Worm (Caenorhabditis elegans) whole organism, young adult: ENCODE results near the gene lmtr-2.

Experiments used
- B0336.3 ChIP-seq: fragments of 200-800 bp; sonication (Bioruptor generic); IDR thresholded peaks from 2 replicates; pipeline ENCODE4 v1.3.6; 2022; ENCODE audit warnings: missing genetic modification characterization, missing compliant biosample characterization
- F10E7.11 ChIP-seq: sonication (generic microtip); optimal IDR thresholded peaks from 2 replicates; lab custom pipeline; 2017; ENCODE audit warnings: mild to moderate bottlenecking, missing genetic modification characterization, moderate library complexity, missing compliant biosample characterization
- F22D6.2 ChIP-seq: sonication (generic microtip); optimal IDR thresholded peaks from 2 replicates; lab custom pipeline; 2016; ENCODE audit warnings: mild to moderate bottlenecking, missing genetic modification characterization, missing compliant biosample characterization
- F33H1.4 ChIP-seq: fragments of 200-800 bp; sonication (Bioruptor generic); IDR thresholded peaks from 2 replicates; pipeline ENCODE4 v1.3.6; 2022; ENCODE audit warnings: missing genetic modification reagents, missing genetic modification characterization, missing compliant biosample characterization
- F49E8.2 ChIP-seq: sonication (generic microtip); optimal IDR thresholded peaks from 3 replicates; lab custom pipeline; 2017; ENCODE audit warnings: missing genetic modification characterization, mild to moderate bottlenecking, missing compliant biosample characterization, antibody characterized with exemption, moderate library complexity; ENCODE audit not compliant: insufficient read depth
- K12H6.12 ChIP-seq: fragments of 200-800 bp; sonication (Bioruptor generic); optimal IDR thresholded peaks from 2 replicates; lab custom pipeline; 2018; ENCODE audit warnings: mild to moderate bottlenecking, missing genetic modification characterization, missing compliant biosample characterization
- Y53F4B.3 ChIP-seq: fragments of 200-800 bp; sonication (Bioruptor generic); IDR thresholded peaks from 2 replicates; pipeline ENCODE4 v1.3.6; 2022; ENCODE audit warnings: missing genetic modification reagents, missing genetic modification characterization, missing compliant biosample characterization
- Y53G8AR.9 ChIP-seq: fragments of 200-800 bp; sonication (Bioruptor generic); conservative IDR thresholded peaks from 2 replicates; pipeline ENCODE4 v1.3.6; 2022; ENCODE audit warnings: missing genetic modification reagents, missing genetic modification characterization, missing compliant biosample characterization
- Y56A3A.18 ChIP-seq: fragments of 200-800 bp; sonication (Bioruptor generic); IDR thresholded peaks from 2 replicates; pipeline ENCODE4 v1.3.6; 2022; ENCODE audit warnings: missing genetic modification reagents, missing genetic modification characterization, missing compliant biosample characterization
- akir-1 ChIP-seq: fragments of 200-800 bp; sonication (Bioruptor generic); optimal IDR thresholded peaks from 2 replicates; lab custom pipeline; 2018; ENCODE audit warnings: mild to moderate bottlenecking, missing genetic modification characterization, moderate library complexity, missing compliant biosample characterization
- ama-1 ChIP-seq, 3 experiments: fragments of 150-350 bp in 1 of 3; sonication (generic microtip) in 2 of 3; optimal IDR thresholded peaks; 2 replicates each; lab custom pipeline; 2014 to 2018; ENCODE audit warnings: missing biosample characterization in 2 of 3, missing genetic modification characterization in 2 of 3, missing genetic modification reagents in 2 of 3
- attf-5 ChIP-seq: fragments of 200-800 bp; sonication (Bioruptor generic); optimal IDR thresholded peaks from 2 replicates; lab custom pipeline; 2018; ENCODE audit warnings: mild to moderate bottlenecking, missing genetic modification characterization, missing compliant biosample characterization
- bed-1 ChIP-seq: fragments of 200-800 bp; sonication (Bioruptor generic); IDR thresholded peaks from 2 replicates; pipeline ENCODE4 v1.3.6; 2022; ENCODE audit warnings: missing genetic modification reagents, missing genetic modification characterization, missing compliant biosample characterization
- ccch-3 ChIP-seq: fragments of 200-800 bp; sonication (Bioruptor generic); optimal IDR thresholded peaks from 2 replicates; lab custom pipeline; 2018; ENCODE audit warnings: mild to moderate bottlenecking, missing genetic modification characterization, missing compliant biosample characterization
- cebp-1 ChIP-seq, 2 experiments: fragments of 200-800 bp in 1 of 2; sonication (Bioruptor generic) in 1 of 2; sonication (generic microtip) in 1 of 2; IDR thresholded peaks in 1 of 2; optimal IDR thresholded peaks in 1 of 2; 2 replicates each; pipeline versions ENCODE4 v1.3.6 to Lab custom; 2017 to 2022; ENCODE audit warnings: missing compliant biosample characterization in 2 of 2, missing genetic modification characterization in 2 of 2, mild to moderate bottlenecking in 1 of 2, missing genetic modification reagents in 1 of 2, moderate library complexity in 1 of 2
- ceh-27 ChIP-seq: fragments of 200-800 bp; sonication (Bioruptor generic); optimal IDR thresholded peaks from 2 replicates; lab custom pipeline; 2018; ENCODE audit warnings: mild to moderate bottlenecking, missing genetic modification characterization, moderate library complexity, missing compliant biosample characterization
- ceh-40 ChIP-seq: fragments of 200-800 bp; sonication (Bioruptor generic); IDR thresholded peaks from 2 replicates; pipeline ENCODE4 v1.3.6; 2022; ENCODE audit warnings: missing genetic modification characterization, missing compliant biosample characterization
- ceh-91 ChIP-seq: fragments of 200-800 bp; sonication (Bioruptor generic); IDR thresholded peaks from 2 replicates; pipeline ENCODE4 v1.3.6; 2022; ENCODE audit warnings: missing genetic modification reagents, missing genetic modification characterization, missing compliant biosample characterization
- die-1 ChIP-seq: sonication (generic microtip); optimal IDR thresholded peaks from 2 replicates; lab custom pipeline; 2016; ENCODE audit warnings: missing genotype, mild to moderate bottlenecking, missing genetic modification characterization, missing compliant biosample characterization
- dox-1 ChIP-seq: fragments of 200-800 bp; sonication (Bioruptor generic); IDR thresholded peaks from 2 replicates; pipeline ENCODE4 v1.3.6; 2022; ENCODE audit warnings: missing genetic modification reagents, missing genetic modification characterization, missing compliant biosample characterization
- dpl-1 ChIP-seq: fragments of 150-350 bp; optimal IDR thresholded peaks from 2 replicates; lab custom pipeline; 2014; ENCODE audit warnings: missing biosample characterization, missing genetic modification reagents, missing genetic modification characterization
- egl-44 ChIP-seq: fragments of 200-800 bp; sonication (Bioruptor generic); IDR thresholded peaks from 2 replicates; pipeline ENCODE4 v1.3.6; 2022; ENCODE audit warnings: missing genetic modification reagents, missing genetic modification characterization, missing compliant biosample characterization
- gei-17 ChIP-seq: fragments of 200-800 bp; sonication (Bioruptor generic); optimal IDR thresholded peaks from 2 replicates; lab custom pipeline; 2018; ENCODE audit warnings: mild to moderate bottlenecking, missing genetic modification characterization, missing compliant biosample characterization
- hmg-1.2 ChIP-seq: fragments of 200-800 bp; sonication (Bioruptor generic); IDR thresholded peaks from 2 replicates; pipeline ENCODE4 v1.3.6; 2022; ENCODE audit warnings: missing genetic modification reagents, missing genetic modification characterization, missing compliant biosample characterization
- hrde-1 ChIP-seq: sonication (generic microtip); optimal IDR thresholded peaks from 2 replicates; lab custom pipeline; 2016; ENCODE audit warnings: missing genetic modification characterization, mild to moderate bottlenecking, missing compliant biosample characterization, moderate library complexity, missing genotype, missing genetic modification reagents, borderline replicate concordance
- hsf-1 ChIP-seq: fragments of 200-800 bp; sonication (Bioruptor generic); IDR thresholded peaks from 2 replicates; pipeline ENCODE4 v1.3.6; 2022; ENCODE audit warnings: missing genetic modification reagents, missing genetic modification characterization, missing compliant biosample characterization
- let-607 ChIP-seq, 2 experiments: fragments of 200-800 bp in 1 of 2; sonication (Bioruptor generic) in 1 of 2; sonication (generic microtip) in 1 of 2; optimal IDR thresholded peaks; 2 replicates each; lab custom pipeline; 2016 to 2018; ENCODE audit warnings: mild to moderate bottlenecking in 2 of 2, missing compliant biosample characterization in 2 of 2, missing genetic modification characterization in 2 of 2, moderate library complexity in 2 of 2, missing genotype in 1 of 2
- lin-26 ChIP-seq: fragments of 200-800 bp; sonication (Bioruptor generic); IDR thresholded peaks from 2 replicates; pipeline ENCODE4 v1.3.6; 2022; ENCODE audit warnings: missing genetic modification reagents, missing genetic modification characterization, missing compliant biosample characterization
- lsl-1 ChIP-seq: fragments of 200-800 bp; sonication (Bioruptor generic); optimal IDR thresholded peaks from 2 replicates; lab custom pipeline; 2018; ENCODE audit warnings: mild to moderate bottlenecking, missing genetic modification characterization, moderate library complexity, missing compliant biosample characterization
- madf-8 ChIP-seq: fragments of 200-800 bp; sonication (Bioruptor generic); conservative IDR thresholded peaks from 2 replicates; pipeline ENCODE4 v1.3.6; 2022; ENCODE audit warnings: missing genetic modification reagents, missing genetic modification characterization, missing compliant biosample characterization
- mcd-1 ChIP-seq: fragments of 200-800 bp; sonication (Bioruptor generic); IDR thresholded peaks from 2 replicates; pipeline ENCODE4 v1.3.6; 2022; ENCODE audit warnings: missing genetic modification reagents, missing genetic modification characterization, missing compliant biosample characterization
- nfyb-1 ChIP-seq: fragments of 200-800 bp; sonication (Bioruptor generic); IDR thresholded peaks from 2 replicates; pipeline ENCODE4 v1.3.6; 2022; ENCODE audit warnings: missing genetic modification reagents, missing genetic modification characterization, missing compliant biosample characterization
- nhr-179 ChIP-seq: sonication (generic microtip); optimal IDR thresholded peaks from 2 replicates; lab custom pipeline; 2016; ENCODE audit warnings: mild to moderate bottlenecking, missing genetic modification characterization, missing compliant biosample characterization
- nhr-80 ChIP-seq: sonication (generic microtip); optimal IDR thresholded peaks from 2 replicates; lab custom pipeline; 2016; ENCODE audit warnings: missing genetic modification characterization, missing compliant biosample characterization
- pha-4 ChIP-seq: fragments of 150-350 bp; sonication (generic microtip); optimal IDR thresholded peaks from 2 replicates; lab custom pipeline; 2014; ENCODE audit warnings: missing biosample characterization, missing genetic modification reagents, missing genetic modification characterization
- snpc-1.1 ChIP-seq: sonication (generic microtip); optimal IDR thresholded peaks from 2 replicates; lab custom pipeline; 2017; ENCODE audit warnings: missing genetic modification characterization, mild to moderate bottlenecking, missing compliant biosample characterization, antibody characterized with exemption, moderate library complexity, missing genotype, missing genetic modification reagents; ENCODE audit not compliant: insufficient read depth
- snpc-1.3 ChIP-seq: sonication (generic microtip); optimal IDR thresholded peaks from 2 replicates; lab custom pipeline; 2017; ENCODE audit warnings: missing genetic modification characterization, mild to moderate bottlenecking, missing compliant biosample characterization, antibody characterized with exemption, moderate library complexity, missing genotype, missing genetic modification reagents; ENCODE audit not compliant: insufficient read depth
- snpc-4 ChIP-seq, 5 experiments: fragments of 150-350 bp in 1 of 5; sonication (generic microtip) in 4 of 5; optimal IDR thresholded peaks; 2 replicates each; lab custom pipeline; 2014 to 2018; ENCODE audit warnings: missing genetic modification characterization in 5 of 5, missing biosample characterization in 3 of 5, antibody characterized with exemption in 2 of 5, mild to moderate bottlenecking in 2 of 5, missing compliant biosample characterization in 2 of 5, missing genotype in 2 of 5, moderate library complexity in 2 of 5, missing genetic modification reagents in 1 of 5
- ztf-28 ChIP-seq: fragments of 200-800 bp; sonication (Bioruptor generic); IDR thresholded peaks from 2 replicates; pipeline ENCODE4 v1.3.6; 2022; ENCODE audit warnings: missing genetic modification reagents, missing genetic modification characterization, missing compliant biosample characterization
- ztf-6 ChIP-seq: fragments of 200-800 bp; sonication (Bioruptor generic); IDR thresholded peaks from 2 replicates; pipeline ENCODE4 v1.3.6; 2022; ENCODE audit warnings: missing genetic modification reagents, missing genetic modification characterization, missing compliant biosample characterization

The lmtr-2 gene

ce11 chrV:8013901-8014388 is 3.0 kb upstream of the lmtr-2 start, which contains the start of gene Y97E10AR.6:
Gene Y97E10AR.6, minus strand, starts transcription at chrV:8013951.
- peak; percentile 38 for TF ChIP-seq nhr-80
- no peak for TF ChIP-seq cebp-1 (GFP tag; IDR thresholded peaks at IDR 0.05; lab: Robert Waterston, UW)
- peak; percentile 9 for TF ChIP-seq cebp-1 (tag; optimal IDR thresholded peaks at IDR 0.05; lab: Kevin White, UChicago)
- no peak for TF ChIP-seq akir-1 (GFP tag; lab: Kevin White, UChicago)
- TF ChIP-seq attf-5 = peak; percentile 34
- TF ChIP-seq mcd-1 (GFP tag; lab: Robert Waterston, UW) = peak; percentile 61
- no peak for TF ChIP-seq snpc-4 (GFP tag; optimal IDR thresholded peaks at IDR 0.05; lab: Kevin White, UChicago)
- TF ChIP-seq snpc-4 (tag; optimal IDR thresholded peaks at IDR 0.05; lab: Kevin White, UChicago) = peak in 1 of 4 experiments; percentile 39
- TF ChIP-seq bed-1 (GFP tag; lab: Robert Waterston, UW) = no peak
- no peak for TF ChIP-seq ztf-6 (GFP tag; lab: Robert Waterston, UW)

DNA sequence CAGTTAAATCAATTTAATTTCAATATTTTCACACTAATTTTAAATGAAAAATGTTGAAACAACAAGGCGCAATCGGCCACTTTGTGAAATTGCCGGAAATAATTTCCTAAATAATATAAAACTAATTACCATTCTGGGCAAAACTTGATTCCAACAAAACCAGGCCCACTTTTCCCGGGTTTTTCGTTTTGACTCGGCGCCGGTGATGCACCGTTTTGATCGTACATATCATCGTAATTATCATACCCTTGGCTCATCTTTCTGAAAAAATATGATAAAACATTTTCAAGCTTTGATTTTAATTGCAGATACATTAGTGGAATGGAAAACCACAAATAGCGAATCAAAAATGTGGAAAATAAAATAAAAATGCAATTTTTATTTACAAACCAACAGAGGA is 1.1 kb upstream of the lmtr-2 start, which contains the start of gene rpb-9:
TSS of gene rpb-9 (minus strand) at position 314 of the 400 bp plus-strand sequence.
- TF ChIP-seq snpc-4 (GFP tag; optimal IDR thresholded peaks at IDR 0.05; lab: Kevin White, UChicago) = no peak
- TF ChIP-seq snpc-4 (tag; optimal IDR thresholded peaks at IDR 0.05; lab: Kevin White, UChicago) = peak in 1 of 4 experiments; percentile 35
- TF ChIP-seq B0336.3 (GFP tag; lab: Robert Waterston, UW) = peak; percentile 27; the same call in 1 of the 2 replicates
- TF ChIP-seq F10E7.11 (tag; lab: Kevin White, UChicago) = no peak
- peak; percentile 30 for TF ChIP-seq F49E8.2 (tag; lab: Kevin White, UChicago)
- TF ChIP-seq hsf-1 = 0 out of 2 replicates have a peak, but pooled peaks have one; percentile 30
- peak; percentile 14 for TF ChIP-seq die-1 (tag; lab: Kevin White, UChicago)
- TF ChIP-seq Y53G8AR.9 (GFP tag; lab: Robert Waterston, UW) = no peak
- TF ChIP-seq ama-1 (optimal IDR thresholded peaks at IDR 0.05; lab: Kevin White, UChicago) = peak; percentile 17
- no peak for TF ChIP-seq ama-1 (GFP tag; optimal IDR thresholded peaks at IDR 0.05; lab: Kevin White, UChicago)
- peak; percentile 10 for TF ChIP-seq snpc-1.1 (tag; lab: Kevin White, UChicago)
- peak; percentile 24; the same call in 1 of the 2 replicates for TF ChIP-seq hmg-1.2 (GFP tag; lab: Robert Waterston, UW)
- 0 out of 2 replicates have a peak, but pooled peaks have one; percentile 16 for TF ChIP-seq nfyb-1 (GFP tag; lab: Robert Waterston, UW)
- TF ChIP-seq Y56A3A.18 (GFP tag; lab: Robert Waterston, UW) = peak; percentile 25; the same call in 1 of the 2 replicates
- TF ChIP-seq hrde-1 (tag; lab: Kevin White, UChicago) = no peak
- TF ChIP-seq ztf-28 (GFP tag; lab: Robert Waterston, UW) = no peak

ce11 chrV:8010103-8010502 is 803 bp downstream of the lmtr-2 start, which contains the start of gene Y97E10AR.4:
Gene Y97E10AR.4, minus strand, starts transcription at chrV:8010233.
- TF ChIP-seq ccch-3 = no peak
- no peak for TF ChIP-seq ceh-40 (GFP tag; lab: Robert Waterston, UW)
- no peak for TF ChIP-seq ceh-91 (GFP tag; lab: Robert Waterston, UW)
- TF ChIP-seq hmg-1.2 (GFP tag; lab: Robert Waterston, UW) = 0 out of 2 replicates have a peak, but pooled peaks have one; percentile 7
- no peak for TF ChIP-seq pha-4
- TF ChIP-seq F22D6.2 (tag; lab: Kevin White, UChicago) = no peak
- TF ChIP-seq lsl-1 (GFP tag; lab: Kevin White, UChicago) = peak; percentile 66
- TF ChIP-seq B0336.3 (GFP tag; lab: Robert Waterston, UW) = no peak
- TF ChIP-seq snpc-1.3 (tag; lab: Kevin White, UChicago) = peak; percentile 8
- TF ChIP-seq madf-8 (GFP tag; lab: Robert Waterston, UW) = 0 out of 2 replicates have a peak, but pooled peaks have one; percentile 26
- peak; percentile 57 for TF ChIP-seq F33H1.4 (GFP tag; lab: Robert Waterston, UW)
- TF ChIP-seq F49E8.2 (tag; lab: Kevin White, UChicago) = no peak
- no peak for TF ChIP-seq let-607 (tag; optimal IDR thresholded peaks at IDR 0.05; lab: Kevin White, UChicago)
- TF ChIP-seq lin-26 = no peak
- no peak for TF ChIP-seq ceh-27 (GFP tag; lab: Kevin White, UChicago)
- no peak for TF ChIP-seq dpl-1 (GFP tag; lab: Kevin White, UChicago)
- TF ChIP-seq Y53F4B.3 (GFP tag; lab: Robert Waterston, UW) = no peak
- no peak for TF ChIP-seq egl-44
- TF ChIP-seq nhr-179 (tag; lab: Kevin White, UChicago) = no peak
- TF ChIP-seq snpc-4 (GFP tag; optimal IDR thresholded peaks at IDR 0.05; lab: Kevin White, UChicago) = no peak
- TF ChIP-seq snpc-4 (tag; optimal IDR thresholded peaks at IDR 0.05; lab: Kevin White, UChicago) = peak in 1 of 4 experiments; percentile 6
- TF ChIP-seq K12H6.12 (tag; lab: Kevin White, UChicago) = no peak
- TF ChIP-seq dox-1 (GFP tag; lab: Robert Waterston, UW) = no peak
- TF ChIP-seq gei-17 (GFP tag; lab: Kevin White, UChicago) = no peak
- TF ChIP-seq nfyb-1 (GFP tag; lab: Robert Waterston, UW) = no peak
